Fruit fly (Drosophila melanogaster) whole organism: Measurements from ENCODE around the gene Cpr65Az.
"Not testable (repeated sequence)": the region's sequence is repeated elsewhere in the genome, so short reads cannot be mapped to it uniquely, and the experiment has no call there.

Experiments used
- CG8478 ChIP-seq: fragments of >200 bp; optimal IDR thresholded peaks from 2 replicates; lab custom pipeline; 2018; ENCODE audit warnings: inconsistent platforms
- Dll ChIP-seq: fragments of >200 bp; optimal IDR thresholded peaks from 2 replicates; lab custom pipeline; 2017
- EcR ChIP-seq, 2 experiments: fragments of >200 bp; optimal IDR thresholded peaks; 2 replicates each; lab custom pipeline; 2017; ENCODE audit warnings: missing biosample characterization in 2 of 2, missing genetic modification characterization in 2 of 2, missing genetic modification reagents in 2 of 2
- pan ChIP-seq: fragments of >200 bp; optimal IDR thresholded peaks from 2 replicates; lab custom pipeline; 2017
- psq ChIP-seq: fragments of >200 bp; optimal IDR thresholded peaks from 2 replicates; lab custom pipeline; 2017
- usp ChIP-seq: fragments of >200 bp; optimal IDR thresholded peaks from 2 replicates; lab custom pipeline; 2017; ENCODE audit warnings: missing biosample characterization, missing genetic modification characterization, mixed read lengths

Cpr65Az gene

dm6 chr3L:6136691-6137090 lies 23.9 kb upstream of the Cpr65Az start, which contains the start of gene Lcp65Af:
Gene Lcp65Af (minus strand): TSS chr3L:6136791.
- TF ChIP-seq CG8478, result no peak
- TF ChIP-seq pan (lab: Kevin White, UChicago), result no peak
- TF ChIP-seq Dll (lab: Kevin White, UChicago), result no peak
- TF ChIP-seq usp (GFP tag; lab: Kevin White, UChicago), result no peak
- TF ChIP-seq EcR (GFP tag; optimal IDR thresholded peaks at IDR 0.05; lab: Kevin White, UChicago), result no peak
- no peak for TF ChIP-seq psq (lab: Kevin White, UChicago)

- TF ChIP-seq Dll (lab: Kevin White, UChicago), result no peak
- TF ChIP-seq CG8478, result no peak
- TF ChIP-seq pan (lab: Kevin White, UChicago), result no peak
Measured at dm6 chr3L:6138018-6138417, 22.6 kb upstream of the Cpr65Az start, which contains the start of gene Lcp65Ae. Gene Lcp65Ae (minus strand): TSS chr3L:6138118.

dm6 chr3L:6138586-6138985 lies 22.0 kb upstream of the Cpr65Az start:
- TF ChIP-seq pan (lab: Kevin White, UChicago), result no peak
- no peak for TF ChIP-seq psq (lab: Kevin White, UChicago)
- TF ChIP-seq Dll (lab: Kevin White, UChicago), result no peak
- no peak for TF ChIP-seq usp (GFP tag; lab: Kevin White, UChicago)
- TF ChIP-seq EcR (GFP tag; optimal IDR thresholded peaks at IDR 0.05; lab: Kevin White, UChicago), result no peak
- TF ChIP-seq CG8478, result no peak

- no peak for TF ChIP-seq EcR (GFP tag; optimal IDR thresholded peaks at IDR 0.05; lab: Kevin White, UChicago)
- no peak for TF ChIP-seq CG8478
- no peak for TF ChIP-seq psq (lab: Kevin White, UChicago)
- no peak for TF ChIP-seq pan (lab: Kevin White, UChicago)
- TF ChIP-seq usp (GFP tag; lab: Kevin White, UChicago), result no peak
- no peak for TF ChIP-seq Dll (lab: Kevin White, UChicago)
Measured at dm6 chr3L:6139924-6140574, 20.6 kb upstream of the Cpr65Az start, which contains the start of gene Cpr65Av. Gene Cpr65Av (minus strand): TSS chr3L:6139974.

- no peak for TF ChIP-seq psq (lab: Kevin White, UChicago)
- TF ChIP-seq EcR (GFP tag; optimal IDR thresholded peaks at IDR 0.05; lab: Kevin White, UChicago), result no peak
- TF ChIP-seq pan (lab: Kevin White, UChicago), result no peak
- TF ChIP-seq CG8478, result no peak
- TF ChIP-seq Dll (lab: Kevin White, UChicago), result no peak
- TF ChIP-seq usp (GFP tag; lab: Kevin White, UChicago), result no peak
Measured at dm6 chr3L:6140771-6141472, 19.7 kb upstream of the Cpr65Az start.

dm6 chr3L:6141538-6141937 lies 19.1 kb upstream of the Cpr65Az start:
- no peak for TF ChIP-seq CG8478
- no peak for TF ChIP-seq EcR (GFP tag; optimal IDR thresholded peaks at IDR 0.05; lab: Kevin White, UChicago)
- TF ChIP-seq usp (GFP tag; lab: Kevin White, UChicago), result no peak
- no peak for TF ChIP-seq pan (lab: Kevin White, UChicago)
- TF ChIP-seq psq (lab: Kevin White, UChicago), result no peak
- no peak for TF ChIP-seq Dll (lab: Kevin White, UChicago)

- TF ChIP-seq usp (GFP tag; lab: Kevin White, UChicago) (no peak), EcR (GFP tag; optimal IDR thresholded peaks at IDR 0.05; lab: Kevin White, UChicago) (no peak), Dll (lab: Kevin White, UChicago) (no peak), pan (lab: Kevin White, UChicago) (no peak), psq (lab: Kevin White, UChicago) (no peak), CG8478 (no peak)
Measured at dm6 chr3L:6142313-6142712, 18.3 kb upstream of the Cpr65Az start, which contains the start of gene Cpr65Aw. Gene Cpr65Aw (minus strand): TSS chr3L:6142413.

dm6 chr3L:6143188-6143755 lies 17.3 kb upstream of the Cpr65Az start, which contains the start of gene Lcp65Ad:
Gene Lcp65Ad (plus strand): TSS chr3L:6143395.
- TF ChIP-seq usp (GFP tag; lab: Kevin White, UChicago), result no peak
- TF ChIP-seq EcR (GFP tag; optimal IDR thresholded peaks at IDR 0.05; lab: Kevin White, UChicago), result no peak
- TF ChIP-seq Dll (lab: Kevin White, UChicago), result peak; percentile 37

- TF ChIP-seq psq (lab: Kevin White, UChicago), result no peak
Measured at dm6 chr3L:6144769-6145220, 15.8 kb upstream of the Cpr65Az start, which contains the start of gene Lcp65Ac. Gene Lcp65Ac (plus strand): TSS chr3L:6144819.

- not testable (repeated sequence) for TF ChIP-seq EcR (GFP tag; optimal IDR thresholded peaks at IDR 0.05; lab: Kevin White, UChicago); Dll (lab: Kevin White, UChicago); psq (lab: Kevin White, UChicago)
Measured at dm6 chr3L:6146374-6146773, 14.2 kb upstream of the Cpr65Az start, which contains the start of gene Lcp65Ab2. Gene Lcp65Ab2 (plus strand): TSS chr3L:6146674.

dm6 chr3L:6147887-6148286 lies 12.7 kb upstream of the Cpr65Az start, which contains the start of gene Cpr65Ax1:
Gene Cpr65Ax1 (minus strand): TSS chr3L:6147987.
- not testable (repeated sequence) for TF ChIP-seq pan (lab: Kevin White, UChicago); Dll (lab: Kevin White, UChicago); EcR (GFP tag; optimal IDR thresholded peaks at IDR 0.05; lab: Kevin White, UChicago)
